Worm (Caenorhabditis elegans): ENCODE measurements around the gene ZC178.2.

ce11 chrV:8660475-8660874, 51.3 kb downstream of the ZC178.2 start:
- no peak for TF ChIP-seq nhr-28 (tag; optimal IDR thresholded peaks at IDR 0.05)
- TF ChIP-seq elt-2 (tag; optimal IDR thresholded peaks at IDR 0.05) = no peak
- no peak for TF ChIP-seq pha-4 (tag; optimal IDR thresholded peaks at IDR 0.05)
- TF ChIP-seq lsy-12 (tag; optimal IDR thresholded peaks at IDR 0.05) = no peak
- TF ChIP-seq fos-1 (tag; optimal IDR thresholded peaks at IDR 0.05) = no peak
- no peak for TF ChIP-seq mml-1 (tag; optimal IDR thresholded peaks at IDR 0.05)
